Fruit fly (Drosophila melanogaster): Measurements from ENCODE around the gene CG15725.

Gene CG15725

DNA sequence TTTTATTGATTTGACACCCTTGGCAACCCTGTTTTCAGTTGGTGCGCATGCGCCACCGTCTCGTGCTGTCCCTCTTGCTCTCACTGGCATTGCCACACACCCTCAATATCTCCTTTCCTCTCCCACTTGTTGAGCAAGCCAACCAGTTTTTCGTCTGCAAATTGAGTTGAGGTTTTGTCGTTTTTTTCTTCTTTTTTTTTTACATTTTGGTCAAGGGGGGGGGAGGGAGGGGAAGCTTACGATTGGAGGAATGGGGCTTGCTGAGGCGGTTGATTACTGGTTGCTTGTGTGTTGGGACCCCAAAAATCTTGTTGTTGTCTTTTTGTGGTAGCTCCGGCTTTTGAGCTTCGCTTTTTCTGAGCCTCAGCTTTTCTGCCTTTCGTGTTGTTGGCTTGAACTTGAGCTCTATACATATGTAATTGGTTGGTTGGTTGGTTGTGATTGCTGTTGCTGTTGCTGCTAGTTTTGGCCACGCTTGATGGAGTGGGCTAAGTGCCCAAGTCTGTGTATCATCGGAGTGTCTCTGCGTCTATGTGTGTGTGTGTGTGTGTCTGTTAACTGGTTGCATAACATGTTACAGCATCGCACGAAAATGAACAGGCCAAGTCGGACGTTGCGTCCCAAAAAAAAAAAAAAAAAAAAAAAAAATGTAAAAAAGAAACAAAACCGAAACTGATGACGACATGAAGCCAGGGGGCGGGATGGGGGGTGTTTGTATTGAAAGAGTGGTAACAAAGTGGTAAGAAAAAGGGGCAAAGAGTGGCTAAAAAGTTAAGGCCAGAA, 28.9 kb upstream of the CG15725 start (continued):
- TF ChIP-seq Ets96B (tag; optimal IDR thresholded peaks at IDR 0.05) (peak; percentile 67), OdsH (GFP tag; optimal IDR thresholded peaks at IDR 0.05) (peak; percentile 27), CG4318 (GFP tag; optimal IDR thresholded peaks at IDR 0.05) (no peak), Sox15 (GFP tag; optimal IDR thresholded peaks at IDR 0.05) (no peak), pdm3 (GFP tag; optimal IDR thresholded peaks at IDR 0.05) (peak; percentile 64), vri (GFP tag; optimal IDR thresholded peaks at IDR 0.05) (peak; percentile 99), CG8319 (GFP tag; optimal IDR thresholded peaks at IDR 0.05) (no peak), esn (GFP tag; optimal IDR thresholded peaks at IDR 0.05) (no peak), salr (GFP tag; optimal IDR thresholded peaks at IDR 0.05) (peak in 1 of 2 experiments; percentile 57), CG9139 (GFP tag; optimal IDR thresholded peaks at IDR 0.05) (peak; percentile 88), dsx (GFP tag; optimal IDR thresholded peaks at IDR 0.05; ENCODE audit: poor library complexity, severe bottlenecking) (peak; percentile 79), Gug (GFP tag; IDR thresholded peaks at IDR 0.05) (peak; percentile 19; the same call in 1 of the 2 replicates), achi (GFP tag; optimal IDR thresholded peaks at IDR 0.05) (peak; percentile 46), CG6276 (GFP tag; optimal IDR thresholded peaks at IDR 0.05) (peak; percentile 77), lz (GFP tag; optimal IDR thresholded peaks at IDR 0.05) (peak; percentile 15), Met (GFP tag; optimal IDR thresholded peaks at IDR 0.05) (peak; percentile 64), Eip93F (GFP tag; optimal IDR thresholded peaks at IDR 0.05) (peak; percentile 27), CG1621 (tag; optimal IDR thresholded peaks at IDR 0.05) (peak; percentile 75), net (GFP tag; optimal IDR thresholded peaks at IDR 0.05) (peak; percentile 70), dac (GFP tag; optimal IDR thresholded peaks at IDR 0.05) (peak; percentile 22)

DNA sequence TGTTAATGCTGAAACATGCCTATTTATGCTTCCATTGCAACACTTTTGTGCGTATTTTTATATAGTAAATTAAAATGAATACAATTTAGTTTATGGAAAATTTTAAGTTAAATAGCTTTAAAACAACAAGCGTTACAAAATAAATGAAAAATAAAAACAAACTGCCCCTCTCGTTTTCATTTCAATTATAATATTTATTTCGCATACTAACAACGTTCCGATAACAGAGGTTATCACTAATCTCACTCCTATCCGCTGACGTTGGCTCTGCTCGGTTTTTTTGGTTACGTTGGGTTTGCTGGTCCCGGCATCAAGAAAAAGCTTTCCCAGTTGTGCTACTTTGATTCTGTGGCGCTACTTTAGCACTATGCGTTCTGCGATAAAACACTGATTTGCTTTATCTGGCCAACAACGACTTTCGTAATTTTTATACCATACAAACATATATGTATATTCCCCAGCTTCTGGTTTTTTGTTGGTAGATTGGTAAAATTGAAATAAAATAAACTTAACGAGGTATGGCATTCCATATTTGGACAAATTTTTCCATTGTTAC, 23.2 kb upstream of the CG15725 start:
- TF ChIP-seq salr (GFP tag; optimal IDR thresholded peaks at IDR 0.05) (no peak), svp (GFP tag) (peak; percentile 88), CG11762 (GFP tag; optimal IDR thresholded peaks at IDR 0.05; ENCODE audit: insufficient read depth) (no peak), CG8119 (GFP tag; IDR thresholded peaks at IDR 0.05) (no peak), Eip78C (GFP tag) (peak; percentile 1)

DNA sequence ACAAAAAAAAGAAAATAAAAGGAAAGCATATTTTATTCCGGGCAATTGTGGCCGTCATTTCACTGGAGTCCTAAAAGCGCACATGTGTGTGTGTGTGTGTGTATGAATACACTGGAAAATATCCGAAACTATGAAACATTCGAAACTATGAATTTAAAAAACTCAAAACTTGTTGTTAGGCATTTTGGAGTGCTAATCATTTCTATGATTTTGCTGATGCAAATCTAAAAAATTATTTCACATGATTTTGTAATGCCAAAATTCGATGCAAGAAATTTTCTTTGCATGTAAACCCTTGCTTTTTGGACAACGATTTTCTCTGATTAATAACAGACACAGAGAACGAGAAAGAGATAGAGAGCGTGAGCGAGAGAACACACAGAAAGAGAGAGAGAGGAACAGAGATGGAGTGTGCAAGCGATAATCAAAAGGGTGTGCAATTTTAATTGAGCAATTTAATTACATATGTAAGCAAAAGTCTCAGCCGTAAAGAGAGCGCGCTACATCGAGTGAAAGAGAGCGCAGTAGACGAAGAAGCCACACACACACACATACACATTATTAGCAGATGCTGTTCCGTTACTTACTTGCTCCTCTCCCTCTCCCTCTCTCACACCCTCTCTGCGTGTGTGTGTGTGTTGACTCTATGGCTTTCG, 6.4 kb upstream of the CG15725 start:
- no peak for TF ChIP-seq Eip93F (GFP tag; optimal IDR thresholded peaks at IDR 0.05)
- TF ChIP-seq Ets21C (GFP tag; optimal IDR thresholded peaks at IDR 0.05), result peak; percentile 21
- TF ChIP-seq Smox (GFP tag; optimal IDR thresholded peaks at IDR 0.05), result peak; percentile 54
- TF ChIP-seq Sox15 (GFP tag; optimal IDR thresholded peaks at IDR 0.05), result peak; percentile 9
- TF ChIP-seq acj6 (GFP tag; optimal IDR thresholded peaks at IDR 0.05), result peak; percentile 61
- TF ChIP-seq CG31627 (GFP tag; optimal IDR thresholded peaks at IDR 0.05), result peak; percentile 64
- TF ChIP-seq achi (GFP tag; optimal IDR thresholded peaks at IDR 0.05), result peak; percentile 47
- peak; percentile 27 for TF ChIP-seq CG16779 (tag; optimal IDR thresholded peaks at IDR 0.05)
- TF ChIP-seq fd59A (GFP tag; optimal IDR thresholded peaks at IDR 0.05), result peak; percentile 48
- no peak for TF ChIP-seq vri (GFP tag; optimal IDR thresholded peaks at IDR 0.05)
- TF ChIP-seq topi (GFP tag; optimal IDR thresholded peaks at IDR 0.05), result peak; percentile 66
- TF ChIP-seq OdsH (GFP tag; optimal IDR thresholded peaks at IDR 0.05), result peak; percentile 57
- peak; percentile 57 for TF ChIP-seq lz (GFP tag; optimal IDR thresholded peaks at IDR 0.05)
- no peak for TF ChIP-seq Hr38 (GFP tag; optimal IDR thresholded peaks at IDR 0.05)
- peak; percentile 42 for TF ChIP-seq CG32006 (GFP tag; optimal IDR thresholded peaks at IDR 0.05)
- TF ChIP-seq CG8632 (GFP tag; optimal IDR thresholded peaks at IDR 0.05), result peak; percentile 62
- TF ChIP-seq spab (GFP tag; optimal IDR thresholded peaks at IDR 0.05), result peak; percentile 54
- TF ChIP-seq esn (GFP tag; optimal IDR thresholded peaks at IDR 0.05), result peak; percentile 72
- no peak for TF ChIP-seq dac (GFP tag; optimal IDR thresholded peaks at IDR 0.05)
- TF ChIP-seq Eip78C (GFP tag), result peak; percentile 94
- TF ChIP-seq cyc (GFP tag; optimal IDR thresholded peaks at IDR 0.05), result peak; percentile 55
- peak; percentile 61 for TF ChIP-seq Ets96B (tag; optimal IDR thresholded peaks at IDR 0.05)
- TF ChIP-seq Lpt (GFP tag; optimal IDR thresholded peaks at IDR 0.05), result no peak
- TF ChIP-seq Gug (GFP tag; IDR thresholded peaks at IDR 0.05), result 0 out of 2 replicates have a peak, but pooled peaks have one; percentile 34
- peak; percentile 69 for TF ChIP-seq CG6792 (GFP tag; optimal IDR thresholded peaks at IDR 0.05)
- TF ChIP-seq CG1621 (tag; optimal IDR thresholded peaks at IDR 0.05), result peak; percentile 27
- peak; percentile 75 for TF ChIP-seq Met (GFP tag; optimal IDR thresholded peaks at IDR 0.05)
- peak; percentile 27 for TF ChIP-seq CG7368 (GFP tag; optimal IDR thresholded peaks at IDR 0.05)
- no peak for TF ChIP-seq CG6276 (GFP tag; optimal IDR thresholded peaks at IDR 0.05)
- TF ChIP-seq CG10669 (GFP tag; optimal IDR thresholded peaks at IDR 0.05), result peak; percentile 70
- TF ChIP-seq CG15336 (GFP tag; IDR thresholded peaks at IDR 0.05), result peak; percentile 31; the same call in 1 of the 2 replicates
- peak; percentile 70 for TF ChIP-seq Sox102F (GFP tag; optimal IDR thresholded peaks at IDR 0.05)
- TF ChIP-seq svp (GFP tag), result peak; percentile 83

Measured in whole organism, prepupa.